Fruit fly (Drosophila melanogaster) whole organism, embryonic: ENCODE results near the gene CG43389.
A peak's percentile ranks its signal among the peaks of the same experiment; 100 is the strongest.

ENCODE experiments used
- Asciz ChIP-seq: fragments of 200-800 bp; sonication (Bioruptor generic); optimal IDR thresholded peaks from 2 replicates; lab custom pipeline; 2017; ENCODE audit warnings: missing biosample characterization, mild to moderate bottlenecking, missing genetic modification characterization, missing genetic modification reagents
- Bdp1 ChIP-seq: fragments of 200-800 bp; sonication (Bioruptor generic); optimal IDR thresholded peaks from 3 replicates; lab custom pipeline; 2016; ENCODE audit warnings: missing biosample characterization, missing genetic modification characterization
- CG12769 ChIP-seq: fragments of 200-800 bp; sonication (Bioruptor generic); optimal IDR thresholded peaks from 2 replicates; lab custom pipeline; 2019; ENCODE audit warnings: missing biosample characterization, mild to moderate bottlenecking, missing genetic modification characterization, moderate library complexity
- CG13296 ChIP-seq: fragments of 200-800 bp; sonication (Bioruptor generic); optimal IDR thresholded peaks from 3 replicates; lab custom pipeline; 2018; ENCODE audit warnings: missing biosample characterization, mild to moderate bottlenecking, missing genetic modification characterization
- CG13624 ChIP-seq: fragments of 200-800 bp; sonication (Bioruptor generic); optimal IDR thresholded peaks from 2 replicates; lab custom pipeline; 2016; ENCODE audit warnings: missing biosample characterization, missing genetic modification characterization
- CG18262 ChIP-seq: fragments of 200-800 bp; optimal IDR thresholded peaks from 3 replicates; lab custom pipeline; 2019; ENCODE audit warnings: missing biosample characterization, mild to moderate bottlenecking, missing genetic modification characterization, moderate library complexity
- CG2712 ChIP-seq: fragments of 200-800 bp; optimal IDR thresholded peaks from 3 replicates; lab custom pipeline; 2019; ENCODE audit warnings: missing biosample characterization, mild to moderate bottlenecking, missing genetic modification characterization, moderate library complexity
- CG31388 ChIP-seq: fragments of 200-800 bp; sonication (Bioruptor generic); optimal IDR thresholded peaks from 2 replicates; lab custom pipeline; 2016; ENCODE audit warnings: missing biosample characterization, missing genetic modification characterization
- CG6175 ChIP-seq: fragments of 200-800 bp; sonication (Bioruptor generic); IDR thresholded peaks from 3 replicates; pipeline ENCODE4 v1.3.6; 2022; ENCODE audit warnings: missing biosample characterization, missing genetic modification characterization
- CG7745 ChIP-seq: fragments of 200-800 bp; sonication (Bioruptor generic); optimal IDR thresholded peaks from 2 replicates; lab custom pipeline; 2018; ENCODE audit warnings: missing biosample characterization, mild to moderate bottlenecking, missing genetic modification characterization, moderate library complexity
- CG9215 ChIP-seq: fragments of 200-800 bp; sonication (Bioruptor generic); IDR thresholded peaks from 2 replicates; pipeline ENCODE4 v1.3.6; 2022; ENCODE audit warnings: missing biosample characterization, missing genetic modification characterization
- CG9797 ChIP-seq: fragments of 200-800 bp; sonication (Bioruptor generic); optimal IDR thresholded peaks from 3 replicates; lab custom pipeline; 2018; ENCODE audit warnings: missing biosample characterization, mild to moderate bottlenecking, missing genetic modification characterization
- CkIIα-i1 ChIP-seq: fragments of 200-800 bp; sonication (Bioruptor generic); IDR thresholded peaks from 2 replicates; pipeline ENCODE4 v1.3.6; 2022; ENCODE audit warnings: missing biosample characterization, missing genetic modification characterization
- Drgx ChIP-seq: fragments of 200-800 bp; sonication (Bioruptor generic); IDR thresholded peaks from 2 replicates; pipeline ENCODE4 v1.3.6; 2022; ENCODE audit warnings: missing biosample characterization, missing genetic modification characterization
- Eip74EF ChIP-seq, 2 experiments: fragments of 200-800 bp in 1 of 2; fragments of >200 bp in 1 of 2; sonication (Bioruptor generic) in 1 of 2; optimal IDR thresholded peaks; 2 replicates each; lab custom pipeline; 2017 to 2019; ENCODE audit warnings: missing biosample characterization in 2 of 2, missing genetic modification characterization in 2 of 2, mild to moderate bottlenecking in 1 of 2, moderate library complexity in 1 of 2
- Hr78 ChIP-seq, 2 experiments: fragments of 200-800 bp in 1 of 2; fragments of >200 bp in 1 of 2; sonication (Bioruptor generic) in 1 of 2; optimal IDR thresholded peaks; 2 replicates each; lab custom pipeline; 2017 to 2019; ENCODE audit warnings: missing biosample characterization in 2 of 2, missing genetic modification characterization in 2 of 2, mild to moderate bottlenecking in 1 of 2, moderate library complexity in 1 of 2
- Hsf ChIP-seq: fragments of 200-800 bp; sonication (Bioruptor generic); optimal IDR thresholded peaks from 3 replicates; lab custom pipeline; 2016; ENCODE audit warnings: missing biosample characterization, missing genetic modification characterization
- Lhr ChIP-seq: fragments of 200-800 bp; sonication (Bioruptor generic); optimal IDR thresholded peaks from 3 replicates; lab custom pipeline; 2017; ENCODE audit warnings: mild to moderate bottlenecking, missing biosample characterization, missing genetic modification reagents, missing genetic modification characterization
- Med ChIP-seq: fragments of 200-800 bp; sonication (Bioruptor generic); peaks from one replicate; lab custom pipeline; 2016; ENCODE audit warnings: missing biosample characterization, missing genetic modification characterization, mild to moderate bottlenecking, inconsistent platforms, moderate library complexity
- Mrtf ChIP-seq: fragments of 200-800 bp; sonication (Bioruptor generic); IDR thresholded peaks from 3 replicates; pipeline ENCODE4 v1.3.6; 2022; ENCODE audit warnings: missing biosample characterization, missing genetic modification characterization
- Sox100B ChIP-seq: fragments of 200-800 bp; sonication (Bioruptor generic); optimal IDR thresholded peaks from 3 replicates; lab custom pipeline; 2018; ENCODE audit warnings: missing biosample characterization, mild to moderate bottlenecking, missing genetic modification characterization
- Sox102F ChIP-seq: fragments of 200-800 bp; sonication (Bioruptor generic); optimal IDR thresholded peaks from 2 replicates; lab custom pipeline; 2018; ENCODE audit warnings: missing biosample characterization, mild to moderate bottlenecking, missing genetic modification characterization, moderate library complexity
- Vsx1 ChIP-seq: fragments of 200-800 bp; sonication (Bioruptor generic); optimal IDR thresholded peaks from 2 replicates; lab custom pipeline; 2017; ENCODE audit warnings: missing biosample characterization, mild to moderate bottlenecking, missing genetic modification characterization, missing genetic modification reagents
- Xbp1 ChIP-seq: fragments of 200-800 bp; sonication (Bioruptor generic); optimal IDR thresholded peaks from 3 replicates; lab custom pipeline; 2016; ENCODE audit warnings: missing biosample characterization, mild to moderate bottlenecking, missing genetic modification characterization
- ase ChIP-seq: fragments of 200-800 bp; sonication (Bioruptor generic); IDR thresholded peaks from 3 replicates; pipeline ENCODE4 v1.3.6; 2022; ENCODE audit warnings: missing biosample characterization, missing genetic modification characterization
- az2 ChIP-seq: fragments of 200-800 bp; sonication (Bioruptor generic); optimal IDR thresholded peaks from 3 replicates; lab custom pipeline; 2016; ENCODE audit warnings: missing biosample characterization, missing genetic modification characterization
- bsh ChIP-seq, 2 experiments: fragments of 200-800 bp; sonication (Bioruptor generic); optimal IDR thresholded peaks; 2 replicates each; lab custom pipeline; 2017 to 2018; ENCODE audit warnings: mild to moderate bottlenecking in 2 of 2, missing biosample characterization in 2 of 2, missing genetic modification characterization in 2 of 2, moderate library complexity in 1 of 2
- cad ChIP-seq: fragments of >200 bp; optimal IDR thresholded peaks from 2 replicates; lab custom pipeline; 2017; ENCODE audit warnings: missing biosample characterization, missing genetic modification characterization
- corto ChIP-seq: fragments of 200-800 bp; sonication (Bioruptor generic); optimal IDR thresholded peaks from 2 replicates; lab custom pipeline; 2016; ENCODE audit warnings: missing biosample characterization, mild to moderate bottlenecking, missing genetic modification characterization, moderate library complexity
- dan ChIP-seq: fragments of 200-800 bp; sonication (Bioruptor generic); IDR thresholded peaks from 2 replicates; pipeline ENCODE4 v1.3.6; 2022; ENCODE audit warnings: missing biosample characterization, missing genetic modification characterization
- dmrt99B ChIP-seq: fragments of 200-800 bp; sonication (Bioruptor generic); optimal IDR thresholded peaks from 2 replicates; lab custom pipeline; 2018; ENCODE audit warnings: missing biosample characterization, mild to moderate bottlenecking, missing genetic modification characterization, moderate library complexity
- gem ChIP-seq: fragments of 200-800 bp; sonication (Bioruptor generic); optimal IDR thresholded peaks from 2 replicates; lab custom pipeline; 2019; ENCODE audit warnings: missing biosample characterization, mild to moderate bottlenecking, missing genetic modification characterization, moderate library complexity
- h ChIP-seq: fragments of >200 bp; optimal IDR thresholded peaks from 2 replicates; lab custom pipeline; 2017
- hbn ChIP-seq: fragments of 200-800 bp; sonication (Bioruptor generic); IDR thresholded peaks from 2 replicates; pipeline ENCODE4 v1.3.6; 2022; ENCODE audit warnings: missing biosample characterization, missing genetic modification characterization; ENCODE audit not compliant: partially characterized antibody
- kah ChIP-seq: fragments of 200-800 bp; sonication (Bioruptor generic); optimal IDR thresholded peaks from 2 replicates; lab custom pipeline; 2018; ENCODE audit warnings: missing biosample characterization, mild to moderate bottlenecking, missing genetic modification characterization
- lbe ChIP-seq: fragments of 200-800 bp; sonication (Bioruptor generic); optimal IDR thresholded peaks from 2 replicates; lab custom pipeline; 2016; ENCODE audit warnings: missing biosample characterization, mild to moderate bottlenecking, missing genetic modification characterization
- luna ChIP-seq: fragments of 200-800 bp; sonication (Bioruptor generic); optimal IDR thresholded peaks from 2 replicates; lab custom pipeline; 2016; ENCODE audit warnings: missing biosample characterization, missing genetic modification characterization
- maf-S ChIP-seq: fragments of 200-800 bp; sonication (Bioruptor generic); optimal IDR thresholded peaks from 2 replicates; lab custom pipeline; 2016; ENCODE audit warnings: missing biosample characterization, missing genetic modification characterization
- nerfin-2 ChIP-seq: fragments of 200-800 bp; sonication (Bioruptor generic); IDR thresholded peaks from 2 replicates; pipeline ENCODE4 v1.3.6; 2022; ENCODE audit warnings: missing biosample characterization, missing genetic modification characterization; ENCODE audit not compliant: partially characterized antibody
- nmo ChIP-seq: fragments of 200-800 bp; sonication (Bioruptor generic); optimal IDR thresholded peaks from 2 replicates; lab custom pipeline; 2018; ENCODE audit warnings: missing biosample characterization, mild to moderate bottlenecking, missing genetic modification characterization, moderate library complexity
- nom ChIP-seq: fragments of 200-800 bp; sonication (Bioruptor generic); optimal IDR thresholded peaks from 2 replicates; lab custom pipeline; 2017; ENCODE audit warnings: missing biosample characterization, missing genetic modification characterization, mild to moderate bottlenecking, moderate library complexity, missing genetic modification reagents
- prd ChIP-seq, 3 experiments: fragments of >200 bp in 2 of 3; fragments of 200-800 bp in 1 of 3; sonication (Bioruptor generic) in 1 of 3; optimal IDR thresholded peaks in 2 of 3; IDR thresholded peaks in 1 of 3; 2 replicates in 2 of 3; 3 replicates in 1 of 3; pipeline versions ENCODE4 v1.3.6 to Lab custom; 2017 to 2022; ENCODE audit warnings: missing biosample characterization in 1 of 3, missing genetic modification characterization in 1 of 3
- ranshi ChIP-seq: fragments of 200-800 bp; sonication (Bioruptor generic); IDR thresholded peaks from 2 replicates; pipeline ENCODE4 v1.3.6; 2022; ENCODE audit warnings: missing biosample characterization, missing genetic modification characterization
- run ChIP-seq: fragments of 200-800 bp; sonication (Bioruptor generic); optimal IDR thresholded peaks from 3 replicates; lab custom pipeline; 2018; ENCODE audit warnings: missing biosample characterization, mild to moderate bottlenecking, missing genetic modification characterization
- sim ChIP-seq: fragments of 200-800 bp; sonication (Bioruptor generic); IDR thresholded peaks from 2 replicates; pipeline ENCODE4 v1.3.6; 2022; ENCODE audit warnings: missing biosample characterization, missing genetic modification characterization
- ttk ChIP-seq: fragments of 200-800 bp; sonication (Bioruptor generic); IDR thresholded peaks from 2 replicates; pipeline ENCODE4 v2.1.2; 2022; ENCODE audit warnings: missing biosample characterization, missing genetic modification characterization
- tx ChIP-seq: fragments of 200-800 bp; sonication (Bioruptor generic); optimal IDR thresholded peaks from 2 replicates; lab custom pipeline; 2016; ENCODE audit warnings: missing biosample characterization, missing genetic modification characterization
- zen2 ChIP-seq: fragments of 200-800 bp; sonication (Bioruptor generic); IDR thresholded peaks from 3 replicates; pipeline ENCODE4 v1.3.6; 2022; ENCODE audit warnings: missing biosample characterization, missing genetic modification characterization; ENCODE audit not compliant: partially characterized antibody
- zfh2 ChIP-seq: fragments of 200-800 bp; sonication (Bioruptor generic); optimal IDR thresholded peaks from 2 replicates; lab custom pipeline; 2016; ENCODE audit warnings: missing biosample characterization, missing genetic modification characterization

The CG43389 gene

DNA sequence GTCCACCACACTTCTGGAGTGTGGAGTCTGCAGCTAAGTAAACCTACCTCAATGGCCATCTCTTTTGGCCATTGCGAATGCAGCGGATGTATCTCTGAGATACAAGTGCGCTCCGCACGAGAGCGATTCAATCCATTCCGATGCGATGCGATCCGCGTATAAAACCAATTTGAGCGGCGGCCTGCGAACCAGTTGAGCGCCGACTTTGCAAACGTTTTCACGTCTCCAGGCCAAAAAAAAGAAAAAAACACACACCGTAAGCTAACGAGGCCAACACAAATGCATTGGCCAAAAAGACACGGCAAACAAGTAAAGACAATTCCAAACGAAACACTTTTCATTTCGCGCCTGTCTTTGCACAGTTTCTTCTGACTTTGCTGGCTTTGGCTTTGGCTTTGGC, 9.9 kb downstream of the CG43389 start, which contains the start of gene ckd (continued):
- TF ChIP-seq CG12769 (tag; lab: Kevin White, UChicago) (peak; percentile 10), CG6175 (GFP tag; lab: Robert Waterston, UW) (no peak), Bdp1 (no peak), nerfin-2 (GFP tag; lab: Robert Waterston, UW) (no peak), nom (GFP tag; lab: Kevin White, UChicago) (peak; percentile 49), Drgx (GFP tag; lab: Robert Waterston, UW) (peak; percentile 36; the same call in 1 of the 2 replicates), Eip74EF (GFP tag; optimal IDR thresholded peaks at IDR 0.05; lab: Kevin White, UChicago) (no peak), tx (GFP tag; lab: Kevin White, UChicago) (no peak), CG9797 (GFP tag; lab: Kevin White, UChicago) (no peak)

DNA sequence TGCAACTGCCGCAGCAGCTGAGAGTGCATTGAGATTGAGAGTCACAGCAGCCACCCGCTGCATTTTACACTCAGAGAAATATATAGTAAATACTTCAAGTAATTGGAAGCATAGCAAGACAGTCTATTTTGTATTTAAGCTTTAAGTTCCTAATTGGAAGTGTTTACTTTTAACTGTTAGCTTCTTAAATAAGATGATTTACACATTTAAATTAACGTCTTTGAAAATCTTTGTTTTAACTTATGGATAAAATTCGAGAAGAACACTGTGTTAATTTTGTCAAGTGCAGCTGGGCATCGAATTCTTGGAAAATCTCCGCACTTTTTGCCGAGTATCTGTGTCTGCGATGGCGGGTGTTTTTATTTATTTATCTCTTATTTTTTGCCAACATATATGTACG, 11.9 kb downstream of the CG43389 start:
- TF ChIP-seq CG18262 (tag; lab: Kevin White, UChicago), result peak; percentile 1
- no peak for TF ChIP-seq CG9215
- TF ChIP-seq lbe (GFP tag; lab: Kevin White, UChicago), result peak; percentile 49
- peak; percentile 5 for TF ChIP-seq nmo (GFP tag; lab: Kevin White, UChicago)
- no peak for TF ChIP-seq CG13296 (GFP tag; lab: Kevin White, UChicago)
- no peak for TF ChIP-seq run (tag; lab: Kevin White, UChicago)
- TF ChIP-seq ranshi (GFP tag; lab: Robert Waterston, UW), result peak; percentile 35; the same call in 1 of the 2 replicates
- TF ChIP-seq ttk (GFP tag; lab: Robert Waterston, UW), result no peak
- no peak for TF ChIP-seq CG31388 (GFP tag; lab: Kevin White, UChicago)
- no peak for TF ChIP-seq zfh2 (GFP tag; lab: Kevin White, UChicago)
- TF ChIP-seq kah (GFP tag; lab: Kevin White, UChicago), result no peak
- no peak for TF ChIP-seq Mrtf
- no peak for TF ChIP-seq Hr78 (GFP tag; optimal IDR thresholded peaks at IDR 0.05; lab: Kevin White, UChicago)
- TF ChIP-seq hbn (GFP tag; lab: Robert Waterston, UW), result no peak
- no peak for TF ChIP-seq luna (GFP tag; lab: Kevin White, UChicago)
- no peak for TF ChIP-seq cad
- peak; percentile 50 for TF ChIP-seq Med (GFP tag; lab: Kevin White, UChicago)
- no peak for TF ChIP-seq maf-S
- TF ChIP-seq zen2 (GFP tag; lab: Robert Waterston, UW), result no peak
- TF ChIP-seq dmrt99B (tag; lab: Kevin White, UChicago), result peak; percentile 1
- TF ChIP-seq Lhr (GFP tag; lab: Kevin White, UChicago), result no peak
- peak; percentile 20 for TF ChIP-seq corto (GFP tag; lab: Kevin White, UChicago)
- TF ChIP-seq sim, result no peak
- no peak for TF ChIP-seq az2 (GFP tag; lab: Kevin White, UChicago)
- no peak for TF ChIP-seq ase (GFP tag; lab: Robert Waterston, UW)
- TF ChIP-seq Hsf (GFP tag; lab: Kevin White, UChicago), result no peak
- TF ChIP-seq Sox102F (GFP tag; lab: Kevin White, UChicago), result no peak
- no peak for TF ChIP-seq Xbp1 (GFP tag; lab: Kevin White, UChicago)
- peak; percentile 16 for TF ChIP-seq CG2712 (tag; lab: Kevin White, UChicago)
- TF ChIP-seq CG7745 (tag; lab: Kevin White, UChicago), result no peak
- peak; percentile 24 to 73 for TF ChIP-seq bsh (GFP tag; optimal IDR thresholded peaks at IDR 0.05; lab: Kevin White, UChicago)
- peak; percentile 24 for TF ChIP-seq gem (tag; lab: Kevin White, UChicago)
- TF ChIP-seq Vsx1 (GFP tag; lab: Kevin White, UChicago), result no peak
- no peak for TF ChIP-seq h (lab: Kevin White, UChicago)
- no peak for TF ChIP-seq CkIIα-i1
- no peak for TF ChIP-seq Asciz (GFP tag; lab: Kevin White, UChicago)
- TF ChIP-seq Sox100B, result no peak
- no peak for TF ChIP-seq prd (optimal IDR thresholded peaks at IDR 0.05; lab: Kevin White, UChicago)
- peak; percentile 50; the same call in 2 of the 3 replicates for TF ChIP-seq prd (GFP tag; IDR thresholded peaks at IDR 0.05; lab: Robert Waterston, UW)
- no peak for TF ChIP-seq CG13624 (GFP tag; lab: Kevin White, UChicago)
- no peak for TF ChIP-seq dan (GFP tag; lab: Robert Waterston, UW)
